Fruit fly (Drosophila melanogaster): ENCODE results near the gene Jon25Bii.

Jon25Bii gene

dm6 chr2L:4906546-4907250, 46.2 kb downstream of the Jon25Bii start, which contains the start of gene snsl (continued):
- peak; percentile 56; the same call in 1 of the 3 replicates for TF ChIP-seq ken (GFP tag; IDR thresholded peaks at IDR 0.05)
- peak; percentile 43 for TF ChIP-seq CG10209 (GFP tag; optimal IDR thresholded peaks at IDR 0.05)
- no peak for TF ChIP-seq dm (GFP tag; optimal IDR thresholded peaks at IDR 0.05)
- peak in 1 of 2 experiments; percentile 52 for TF ChIP-seq dpn (GFP tag; optimal IDR thresholded peaks at IDR 0.05)
- TF ChIP-seq gcm2 (GFP tag; optimal IDR thresholded peaks at IDR 0.05), result no peak
- TF ChIP-seq Chrac-16 (GFP tag; optimal IDR thresholded peaks at IDR 0.05), result no peak
- no peak for TF ChIP-seq MESR4 (GFP tag; optimal IDR thresholded peaks at IDR 0.05)
- no peak for TF ChIP-seq CG3838 (GFP tag; optimal IDR thresholded peaks at IDR 0.05)
- TF ChIP-seq Aef1 (GFP tag; IDR thresholded peaks at IDR 0.05), result no peak
- no peak for TF ChIP-seq CG7987 (GFP tag; optimal IDR thresholded peaks at IDR 0.05)
- TF ChIP-seq cwo (GFP tag; optimal IDR thresholded peaks at IDR 0.05), result peak; percentile 32
- TF ChIP-seq CG18476 (GFP tag; optimal IDR thresholded peaks at IDR 0.05), result peak; percentile 2
- TF ChIP-seq HLH3B (GFP tag; IDR thresholded peaks at IDR 0.05), result peak; percentile 38; the same call in 1 of the 2 replicates
- TF ChIP-seq dmrt99B (tag; optimal IDR thresholded peaks at IDR 0.05), result peak; percentile 89
- TF ChIP-seq CG31441 (GFP tag; IDR thresholded peaks at IDR 0.05), result peak; percentile 84
- TF ChIP-seq Dad (GFP tag; optimal IDR thresholded peaks at IDR 0.05), result no peak
- no peak for TF ChIP-seq Usf (GFP tag; optimal IDR thresholded peaks at IDR 0.05)
- no peak for TF ChIP-seq zen (tag; optimal IDR thresholded peaks at IDR 0.05)
- TF ChIP-seq sd (tag; optimal IDR thresholded peaks at IDR 0.05), result peak; percentile 55
- TF ChIP-seq CG14710 (tag; optimal IDR thresholded peaks at IDR 0.05), result peak; percentile 40
- TF ChIP-seq Xrp1 (GFP tag; IDR thresholded peaks at IDR 0.05), result peak; percentile 36; the same call in 1 of the 2 replicates
- TF ChIP-seq CG4820 (GFP tag; optimal IDR thresholded peaks at IDR 0.05), result peak; percentile 27
- TF ChIP-seq Gug (GFP tag; IDR thresholded peaks at IDR 0.05), result no peak
- TF ChIP-seq phol (tag; optimal IDR thresholded peaks at IDR 0.05), result peak; percentile 78
- TF ChIP-seq Hsf (GFP tag; optimal IDR thresholded peaks at IDR 0.05), result no peak
- peak; percentile 64 for TF ChIP-seq Blimp-1 (GFP tag; optimal IDR thresholded peaks at IDR 0.05)
- peak; percentile 93 for TF ChIP-seq CG17361 (GFP tag; IDR thresholded peaks at IDR 0.05)
- no peak for TF ChIP-seq Lhr (GFP tag; optimal IDR thresholded peaks at IDR 0.05)
- no peak for TF ChIP-seq CG11398 (GFP tag; optimal IDR thresholded peaks at IDR 0.05)
- TF ChIP-seq CG13894 (tag; optimal IDR thresholded peaks at IDR 0.05), result no peak
- peak; percentile 53 for TF ChIP-seq org-1 (GFP tag; optimal IDR thresholded peaks at IDR 0.05)
- TF ChIP-seq CG30431 (GFP tag; optimal IDR thresholded peaks at IDR 0.05), result no peak
- TF ChIP-seq stc (GFP tag; IDR thresholded peaks at IDR 0.05), result 0 out of 2 replicates have a peak, but pooled peaks have one; percentile 47
- 0 out of 2 replicates have a peak, but pooled peaks have one; percentile 20 for TF ChIP-seq E2f2 (GFP tag; IDR thresholded peaks at IDR 0.05)
- TF ChIP-seq ase (GFP tag; IDR thresholded peaks at IDR 0.05), result peak; percentile 41; the same call in 1 of the 3 replicates
- TF ChIP-seq HLH54F (GFP tag; optimal IDR thresholded peaks at IDR 0.05), result no peak
- TF ChIP-seq CG4730 (GFP tag; IDR thresholded peaks at IDR 0.05), result no peak
- TF ChIP-seq CG33213 (GFP tag; optimal IDR thresholded peaks at IDR 0.05), result no peak
- no peak for TF ChIP-seq CG7357 (GFP tag; IDR thresholded peaks at IDR 0.05)
- TF ChIP-seq CG15479 (GFP tag; optimal IDR thresholded peaks at IDR 0.05), result no peak
- TF ChIP-seq z (GFP tag; IDR thresholded peaks at IDR 0.05), result no peak
- TF ChIP-seq abd-A (tag; optimal IDR thresholded peaks at IDR 0.05), result no peak
- TF ChIP-seq CG18764 (GFP tag; optimal IDR thresholded peaks at IDR 0.05), result no peak
- TF ChIP-seq gcm (GFP tag; optimal IDR thresholded peaks at IDR 0.05), result peak; percentile 73
- no peak for TF ChIP-seq mld (GFP tag; IDR thresholded peaks at IDR 0.05; ENCODE audit: partially characterized antibody)
- no peak for TF ChIP-seq trh (GFP tag; optimal IDR thresholded peaks at IDR 0.05)
- peak; percentile 92 for TF ChIP-seq Ets65A (GFP tag)
- no peak for TF ChIP-seq CG6791 (GFP tag; IDR thresholded peaks at IDR 0.05; ENCODE audit: partially characterized antibody)
- TF ChIP-seq Spps (tag; optimal IDR thresholded peaks at IDR 0.05), result no peak
- peak; percentile 84 for TF ChIP-seq sens (GFP tag)

All from whole organism, embryonic.